Fruit fly (Drosophila melanogaster) whole organism, embryonic: ENCODE measurements around the gene PIG-C.
A peak's percentile ranks its signal among the peaks of the same experiment; 100 is the strongest.

Source experiments
- Abd-B ChIP-seq: fragments of 200-800 bp; sonication (Bioruptor generic); optimal IDR thresholded peaks from 2 replicates; lab custom pipeline; 2018; ENCODE audit warnings: missing biosample characterization, mild to moderate bottlenecking, missing genetic modification characterization, moderate library complexity
- Bdp1 ChIP-seq: fragments of 200-800 bp; sonication (Bioruptor generic); optimal IDR thresholded peaks from 3 replicates; lab custom pipeline; 2016; ENCODE audit warnings: missing biosample characterization, missing genetic modification characterization
- CG10654 ChIP-seq: fragments of 200-800 bp; sonication (Bioruptor generic); optimal IDR thresholded peaks from 2 replicates; lab custom pipeline; 2016; ENCODE audit warnings: missing biosample characterization, missing genetic modification characterization
- CG11085 ChIP-seq: fragments of 200-800 bp; sonication (Bioruptor generic); IDR thresholded peaks from 2 replicates; pipeline ENCODE4 v1.3.6; 2022; ENCODE audit warnings: missing biosample characterization, missing genetic modification characterization
- CG11398 ChIP-seq: fragments of 200-800 bp; sonication (Bioruptor generic); optimal IDR thresholded peaks from 2 replicates; lab custom pipeline; 2016; ENCODE audit warnings: missing biosample characterization, missing genetic modification characterization
- CG11723 ChIP-seq: fragments of 200-800 bp; sonication (Bioruptor generic); optimal IDR thresholded peaks from 2 replicates; lab custom pipeline; 2017; ENCODE audit warnings: missing biosample characterization, mild to moderate bottlenecking, missing genetic modification characterization
- CG14050 ChIP-seq: fragments of 200-800 bp; sonication (Bioruptor generic); IDR thresholded peaks from 3 replicates; pipeline ENCODE4 v1.3.6; 2022; ENCODE audit warnings: missing biosample characterization, missing genetic modification characterization
- CG14667 ChIP-seq: fragments of 200-800 bp; sonication (Bioruptor generic); IDR thresholded peaks from 2 replicates; pipeline ENCODE4 v1.3.6; 2022; ENCODE audit warnings: missing biosample characterization, missing genetic modification characterization
- CG15696 ChIP-seq: fragments of 200-800 bp; sonication (Bioruptor generic); optimal IDR thresholded peaks from 2 replicates; lab custom pipeline; 2019; ENCODE audit warnings: missing biosample characterization, mild to moderate bottlenecking, missing genetic modification characterization, moderate library complexity
- CG1603 ChIP-seq: fragments of 200-800 bp; sonication (Bioruptor generic); optimal IDR thresholded peaks from 2 replicates; lab custom pipeline; 2019; ENCODE audit warnings: missing biosample characterization, mild to moderate bottlenecking, missing genetic modification characterization, moderate library complexity
- CG16863 ChIP-seq: fragments of 200-800 bp; sonication (Bioruptor generic); optimal IDR thresholded peaks from 3 replicates; lab custom pipeline; 2016; ENCODE audit warnings: missing biosample characterization, missing genetic modification characterization
- CG17612 ChIP-seq: fragments of 200-800 bp; sonication (Bioruptor generic); IDR thresholded peaks from 2 replicates; pipeline ENCODE4 v1.3.6; 2022; ENCODE audit warnings: missing biosample characterization, missing genetic modification characterization
- CG1792 ChIP-seq: fragments of 200-800 bp; sonication (Bioruptor generic); optimal IDR thresholded peaks from 2 replicates; lab custom pipeline; 2016; ENCODE audit warnings: missing biosample characterization, missing genetic modification characterization
- CG18619 ChIP-seq: fragments of 200-800 bp; sonication (Bioruptor generic); optimal IDR thresholded peaks from 3 replicates; lab custom pipeline; 2017; ENCODE audit warnings: missing biosample characterization, mild to moderate bottlenecking, missing genetic modification characterization
- CG18764 ChIP-seq: fragments of 200-800 bp; sonication (Bioruptor generic); optimal IDR thresholded peaks from 3 replicates; lab custom pipeline; 2016; ENCODE audit warnings: missing biosample characterization, missing genetic modification characterization
- CG32772 ChIP-seq: fragments of 200-800 bp; sonication (Bioruptor generic); IDR thresholded peaks from 2 replicates; pipeline ENCODE4 v1.3.6; 2022; ENCODE audit warnings: missing biosample characterization, missing genetic modification characterization
- CG3847 ChIP-seq: fragments of 200-800 bp; sonication (Bioruptor generic); IDR thresholded peaks from 2 replicates; pipeline ENCODE4 v1.3.6; 2022; ENCODE audit warnings: missing biosample characterization, missing genetic modification characterization
- CG43689 ChIP-seq: fragments of 200-800 bp; sonication (Bioruptor generic); IDR thresholded peaks from 2 replicates; pipeline ENCODE4 v1.3.6; 2022; ENCODE audit warnings: missing biosample characterization, missing genetic modification characterization
- CG6272 ChIP-seq: fragments of 200-800 bp; sonication (Bioruptor generic); IDR thresholded peaks from 2 replicates; pipeline ENCODE4 v1.3.6; 2022; ENCODE audit warnings: missing biosample characterization, missing genetic modification characterization
- CG7963 ChIP-seq: fragments of 200-800 bp; sonication (Bioruptor generic); IDR thresholded peaks from 3 replicates; pipeline ENCODE4 v1.3.6; 2022; ENCODE audit warnings: missing biosample characterization, missing genetic modification characterization; ENCODE audit not compliant: partially characterized antibody
- CG8281 ChIP-seq: fragments of 200-800 bp; sonication (Bioruptor generic); optimal IDR thresholded peaks from 2 replicates; lab custom pipeline; 2018; ENCODE audit warnings: missing biosample characterization, mild to moderate bottlenecking, missing genetic modification characterization, moderate library complexity
- CG8290 ChIP-seq, 3 experiments: fragments of 200-800 bp; sonication (Bioruptor generic); optimal IDR thresholded peaks; 2 replicates each; lab custom pipeline; 2016 to 2019; ENCODE audit warnings: missing biosample characterization in 3 of 3, missing genetic modification characterization in 3 of 3, mild to moderate bottlenecking in 2 of 3, moderate library complexity in 1 of 3
- CG8478 ChIP-seq: fragments of >200 bp; optimal IDR thresholded peaks from 2 replicates; lab custom pipeline; 2018
- Ets97D ChIP-seq: fragments of 200-800 bp; sonication (Bioruptor generic); optimal IDR thresholded peaks from 3 replicates; lab custom pipeline; 2016; ENCODE audit warnings: missing biosample characterization, missing genetic modification characterization
- Gug ChIP-seq: fragments of 200-800 bp; sonication (Bioruptor generic); IDR thresholded peaks from 4 replicates; pipeline ENCODE4 v1.3.6; 2022; ENCODE audit warnings: missing biosample characterization, missing genetic modification characterization
- H15 ChIP-seq: fragments of 200-800 bp; sonication (Bioruptor generic); IDR thresholded peaks from 3 replicates; pipeline ENCODE4 v1.3.6; 2022; ENCODE audit warnings: missing biosample characterization, missing genetic modification characterization
- HLH3B ChIP-seq: fragments of 200-800 bp; sonication (Bioruptor generic); IDR thresholded peaks from 2 replicates; pipeline ENCODE4 v1.3.6; 2022; ENCODE audit warnings: missing biosample characterization, missing genetic modification characterization
- HLH4C ChIP-seq: fragments of 200-800 bp; sonication (Bioruptor generic); IDR thresholded peaks from 3 replicates; pipeline ENCODE4 v1.3.6; 2022; ENCODE audit warnings: missing biosample characterization, missing genetic modification characterization; ENCODE audit not compliant: partially characterized antibody
- Hr3 ChIP-seq: fragments of 200-800 bp; sonication (Bioruptor generic); optimal IDR thresholded peaks from 3 replicates; lab custom pipeline; 2016; ENCODE audit warnings: missing biosample characterization, missing genetic modification characterization
- Jarid2 ChIP-seq: fragments of 200-800 bp; sonication (Bioruptor generic); optimal IDR thresholded peaks from 3 replicates; lab custom pipeline; 2017; ENCODE audit warnings: mild to moderate bottlenecking, missing biosample characterization, missing genetic modification reagents, missing genetic modification characterization
- Kr ChIP-seq: fragments of 200-800 bp; sonication (Bioruptor generic); optimal IDR thresholded peaks from 2 replicates; lab custom pipeline; 2017; ENCODE audit warnings: missing biosample characterization, mild to moderate bottlenecking, missing genetic modification characterization
- Ptx1 ChIP-seq: fragments of 200-800 bp; sonication (Bioruptor generic); IDR thresholded peaks from 2 replicates; pipeline ENCODE4 v1.3.6; 2022; ENCODE audit warnings: missing biosample characterization, missing genetic modification characterization
- Sry-β ChIP-seq: fragments of 200-800 bp; sonication (Bioruptor generic); optimal IDR thresholded peaks from 2 replicates; lab custom pipeline; 2018; ENCODE audit warnings: missing biosample characterization, mild to moderate bottlenecking, missing genetic modification characterization, moderate library complexity
- Ssrp ChIP-seq: fragments of 200-800 bp; sonication (Bioruptor generic); optimal IDR thresholded peaks from 2 replicates; lab custom pipeline; 2018; ENCODE audit warnings: missing biosample characterization, mild to moderate bottlenecking, missing genetic modification characterization, moderate library complexity
- Xbp1 ChIP-seq: fragments of 200-800 bp; sonication (Bioruptor generic); optimal IDR thresholded peaks from 3 replicates; lab custom pipeline; 2016; ENCODE audit warnings: missing biosample characterization, mild to moderate bottlenecking, missing genetic modification characterization
- Xrp1 ChIP-seq: fragments of 200-800 bp; sonication (Bioruptor generic); IDR thresholded peaks from 2 replicates; pipeline ENCODE4 v1.3.6; 2022; ENCODE audit warnings: missing biosample characterization, missing genetic modification characterization
- al ChIP-seq: fragments of 200-800 bp; sonication (Bioruptor generic); IDR thresholded peaks from 2 replicates; pipeline ENCODE4 v1.3.6; 2022; ENCODE audit warnings: missing biosample characterization, missing genetic modification characterization
- dan ChIP-seq: fragments of 200-800 bp; sonication (Bioruptor generic); IDR thresholded peaks from 2 replicates; pipeline ENCODE4 v1.3.6; 2022; ENCODE audit warnings: missing biosample characterization, missing genetic modification characterization
- danr ChIP-seq: fragments of 200-800 bp; sonication (Bioruptor generic); IDR thresholded peaks from 2 replicates; pipeline ENCODE4 v1.3.6; 2022; ENCODE audit warnings: missing biosample characterization, missing genetic modification characterization
- eyg ChIP-seq: fragments of 200-800 bp; sonication (Bioruptor generic); optimal IDR thresholded peaks from 3 replicates; lab custom pipeline; 2016; ENCODE audit warnings: missing biosample characterization, missing genetic modification characterization
- gt ChIP-seq: fragments of 200-800 bp; sonication (Bioruptor generic); IDR thresholded peaks from 2 replicates; pipeline ENCODE4 v1.3.6; 2022; ENCODE audit warnings: missing biosample characterization, missing genetic modification characterization
- jumu ChIP-seq: fragments of 200-800 bp; sonication (Bioruptor generic); optimal IDR thresholded peaks from 3 replicates; lab custom pipeline; 2016; ENCODE audit warnings: missing biosample characterization, missing genetic modification characterization
- lab ChIP-seq: fragments of 200-800 bp; sonication (Bioruptor generic); optimal IDR thresholded peaks from 3 replicates; lab custom pipeline; 2017; ENCODE audit warnings: missing biosample characterization, missing genetic modification characterization, mild to moderate bottlenecking, moderate library complexity, missing genetic modification reagents
- nerfin-1 ChIP-seq: fragments of 200-800 bp; sonication (Bioruptor generic); optimal IDR thresholded peaks from 3 replicates; lab custom pipeline; 2019; ENCODE audit warnings: missing biosample characterization, mild to moderate bottlenecking, missing genetic modification characterization, moderate library complexity
- org-1 ChIP-seq: fragments of 200-800 bp; sonication (Bioruptor generic); optimal IDR thresholded peaks from 2 replicates; lab custom pipeline; 2017; ENCODE audit warnings: missing biosample characterization, missing genetic modification characterization
- pfk ChIP-seq: fragments of 200-800 bp; sonication (Bioruptor generic); optimal IDR thresholded peaks from 2 replicates; lab custom pipeline; 2018; ENCODE audit warnings: missing biosample characterization, mild to moderate bottlenecking, missing genetic modification characterization, moderate library complexity
- pum ChIP-seq: fragments of 200-800 bp; sonication (Bioruptor generic); optimal IDR thresholded peaks from 2 replicates; lab custom pipeline; 2016; ENCODE audit warnings: missing biosample characterization, missing genetic modification characterization
- unc-4 ChIP-seq: fragments of 200-800 bp; sonication (Bioruptor generic); IDR thresholded peaks from 2 replicates; pipeline ENCODE4 v1.3.6; 2022; ENCODE audit warnings: missing biosample characterization, missing genetic modification characterization; ENCODE audit not compliant: partially characterized antibody
- unpg ChIP-seq: fragments of 200-800 bp; sonication (Bioruptor generic); optimal IDR thresholded peaks from 3 replicates; lab custom pipeline; 2018; ENCODE audit warnings: missing biosample characterization, mild to moderate bottlenecking, missing genetic modification characterization, moderate library complexity
- zen ChIP-seq: fragments of 200-800 bp; sonication (Bioruptor generic); optimal IDR thresholded peaks from 3 replicates; lab custom pipeline; 2018; ENCODE audit warnings: missing biosample characterization, mild to moderate bottlenecking, missing genetic modification characterization, moderate library complexity
- zen2 ChIP-seq: fragments of 200-800 bp; sonication (Bioruptor generic); IDR thresholded peaks from 3 replicates; pipeline ENCODE4 v1.3.6; 2022; ENCODE audit warnings: missing biosample characterization, missing genetic modification characterization; ENCODE audit not compliant: partially characterized antibody

The PIG-C gene

DNA sequence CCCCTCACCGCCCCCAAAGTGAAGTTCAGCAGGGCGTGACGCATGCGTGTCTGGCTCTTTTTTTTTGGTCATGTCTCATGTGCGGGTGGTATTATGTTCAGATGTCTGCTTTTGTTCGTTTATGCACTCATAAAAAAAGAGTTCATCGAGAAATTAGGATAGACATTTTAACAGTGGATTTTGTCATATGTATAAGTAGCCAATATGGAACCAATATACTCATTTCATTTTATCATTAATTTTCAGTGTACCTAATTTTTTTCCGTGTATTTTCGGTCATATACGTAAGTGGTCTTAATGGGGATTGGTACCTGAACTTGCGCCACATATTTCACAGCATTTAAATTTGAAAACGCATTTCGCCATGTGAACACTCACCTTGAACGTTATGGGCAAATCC, 18.7 kb downstream of the PIG-C start (continued):
- TF ChIP-seq nerfin-1 = peak; percentile 50
- no peak for TF ChIP-seq CG6272
- TF ChIP-seq H15 (GFP tag; lab: Robert Waterston, UW) = peak; percentile 70; the same call in 1 of the 3 replicates
- peak; percentile 40 for TF ChIP-seq CG16863
- TF ChIP-seq eyg (GFP tag; lab: Kevin White, UChicago) = peak; percentile 27
- no peak for TF ChIP-seq Jarid2 (GFP tag; lab: Kevin White, UChicago)
- TF ChIP-seq Ets97D (GFP tag; lab: Kevin White, UChicago) = no peak
- TF ChIP-seq al = no peak
- TF ChIP-seq CG1603 (tag; lab: Kevin White, UChicago) = peak; percentile 78
- TF ChIP-seq unpg (GFP tag; lab: Kevin White, UChicago) = peak; percentile 76
- no peak for TF ChIP-seq CG8478 (lab: Kevin White, UChicago)
- TF ChIP-seq CG15696 (tag; lab: Kevin White, UChicago) = no peak
- peak; percentile 6 for TF ChIP-seq CG1792 (GFP tag; lab: Kevin White, UChicago)
- peak; percentile 13 for TF ChIP-seq CG8281
- no peak for TF ChIP-seq CG11723
- peak; percentile 1 for TF ChIP-seq CG18619 (GFP tag; lab: Kevin White, UChicago)
- no peak for TF ChIP-seq CG11398
- peak; percentile 10 for TF ChIP-seq zen (tag; lab: Kevin White, UChicago)
- TF ChIP-seq Ptx1 (GFP tag; lab: Robert Waterston, UW) = peak; percentile 82
- peak; percentile 45 for TF ChIP-seq Hr3 (GFP tag; lab: Kevin White, UChicago)
- peak; percentile 56 for TF ChIP-seq CG14667 (GFP tag; lab: Robert Waterston, UW)
- TF ChIP-seq Bdp1 (GFP tag; lab: Kevin White, UChicago) = peak; percentile 25
- peak; percentile 71 for TF ChIP-seq lab (GFP tag; lab: Kevin White, UChicago)
- no peak for TF ChIP-seq CG7963
- peak; percentile 62 for TF ChIP-seq Ssrp (tag; lab: Kevin White, UChicago)
- no peak for TF ChIP-seq Sry-β
- peak; percentile 50 for TF ChIP-seq CG3847
- TF ChIP-seq pum (GFP tag; lab: Kevin White, UChicago) = peak; percentile 34
- TF ChIP-seq Abd-B (GFP tag; lab: Kevin White, UChicago) = no peak
- TF ChIP-seq pfk (GFP tag; lab: Kevin White, UChicago) = no peak
- TF ChIP-seq org-1 (GFP tag; lab: Kevin White, UChicago) = peak; percentile 25
- TF ChIP-seq CG43689 = no peak
- TF ChIP-seq CG8290 (GFP tag; optimal IDR thresholded peaks at IDR 0.05; lab: Kevin White, UChicago) = no peak
- no peak for TF ChIP-seq CG8290 (tag; optimal IDR thresholded peaks at IDR 0.05; lab: Kevin White, UChicago)
- peak; percentile 61 for TF ChIP-seq CG14050 (GFP tag; lab: Robert Waterston, UW)
- peak; percentile 4; the same call in 1 of the 2 replicates for TF ChIP-seq CG32772 (GFP tag; lab: Robert Waterston, UW)
- TF ChIP-seq CG10654 = peak; percentile 49
- no peak for TF ChIP-seq zen2
- TF ChIP-seq unc-4 (GFP tag; lab: Robert Waterston, UW) = no peak
- 0 out of 2 replicates have a peak, but pooled peaks have one; percentile 20 for TF ChIP-seq danr (GFP tag; lab: Robert Waterston, UW)
- TF ChIP-seq CG18764 = peak; percentile 40
- no peak for TF ChIP-seq Kr (GFP tag; lab: Kevin White, UChicago)
- TF ChIP-seq gt (GFP tag; lab: Robert Waterston, UW) = no peak
- TF ChIP-seq HLH3B (GFP tag; lab: Robert Waterston, UW) = peak; percentile 76
- no peak for TF ChIP-seq CG11085 (GFP tag; lab: Robert Waterston, UW)
- peak; percentile 78 for TF ChIP-seq Xrp1 (GFP tag; lab: Robert Waterston, UW)
- 0 out of 4 replicates have a peak, but pooled peaks have one; percentile 10 for TF ChIP-seq Gug
- peak; percentile 49 for TF ChIP-seq Xbp1 (GFP tag; lab: Kevin White, UChicago)
- no peak for TF ChIP-seq HLH4C (GFP tag; lab: Robert Waterston, UW)
- TF ChIP-seq jumu = no peak
- no peak for TF ChIP-seq dan (GFP tag; lab: Robert Waterston, UW)
- no peak for TF ChIP-seq CG17612 (GFP tag; lab: Robert Waterston, UW)
